Fruit fly (Drosophila melanogaster) whole organism, pupa: ENCODE data around the gene Or67c.

Source experiments
- CG12605 ChIP-seq: fragments of 200-800 bp; sonication (Bioruptor generic); IDR thresholded peaks from 2 replicates; pipeline ENCODE4 v1.3.6; 2022; ENCODE audit warnings: missing biosample characterization, missing genetic modification characterization
- CG13204 ChIP-seq: fragments of 200-800 bp; sonication (Bioruptor generic); optimal IDR thresholded peaks from 2 replicates; lab custom pipeline; 2018; ENCODE audit warnings: missing biosample characterization, mild to moderate bottlenecking, missing genetic modification characterization, moderate library complexity
- CG14655 ChIP-seq: fragments of 200-800 bp; sonication (Bioruptor generic); optimal IDR thresholded peaks from 3 replicates; lab custom pipeline; 2017; ENCODE audit warnings: mild to moderate bottlenecking, missing biosample characterization, missing genetic modification reagents, missing genetic modification characterization
- CG17806 ChIP-seq: fragments of 200-800 bp; sonication (Bioruptor generic); optimal IDR thresholded peaks from 2 replicates; lab custom pipeline; 2018; ENCODE audit warnings: missing biosample characterization, mild to moderate bottlenecking, missing genetic modification characterization, moderate library complexity
- CG4496 ChIP-seq: fragments of 200-800 bp; sonication (Bioruptor generic); IDR thresholded peaks from 3 replicates; pipeline ENCODE4 v1.3.6; 2022; ENCODE audit warnings: missing biosample characterization, missing genetic modification characterization
- CG8301 ChIP-seq: fragments of 200-800 bp; sonication (Bioruptor generic); optimal IDR thresholded peaks from 2 replicates; lab custom pipeline; 2018; ENCODE audit warnings: missing biosample characterization, mild to moderate bottlenecking, missing genetic modification characterization
- CG9948 ChIP-seq: fragments of 200-800 bp; sonication (Bioruptor generic); optimal IDR thresholded peaks from 2 replicates; lab custom pipeline; 2018; ENCODE audit warnings: missing biosample characterization, mild to moderate bottlenecking, missing genetic modification characterization, moderate library complexity
- EcR ChIP-seq: fragments of 200-800 bp; sonication (Bioruptor generic); optimal IDR thresholded peaks from 3 replicates; lab custom pipeline; 2019; ENCODE audit warnings: missing biosample characterization, missing genetic modification characterization, mild to moderate bottlenecking, moderate library complexity, missing genetic modification reagents
- Pif1B ChIP-seq: fragments of 200-800 bp; sonication (Bioruptor generic); optimal IDR thresholded peaks from 3 replicates; lab custom pipeline; 2016; ENCODE audit warnings: missing biosample characterization, missing genetic modification characterization
- fd96Ca ChIP-seq: fragments of 200-800 bp; sonication (Bioruptor generic); IDR thresholded peaks from 3 replicates; pipeline ENCODE4 v1.3.6; 2022; ENCODE audit warnings: missing biosample characterization, missing genetic modification characterization
- rn ChIP-seq: fragments of 200-800 bp; sonication (Bioruptor generic); IDR thresholded peaks from 2 replicates; pipeline ENCODE4 v1.3.6; 2022; ENCODE audit warnings: missing biosample characterization, missing genetic modification characterization

DNA sequence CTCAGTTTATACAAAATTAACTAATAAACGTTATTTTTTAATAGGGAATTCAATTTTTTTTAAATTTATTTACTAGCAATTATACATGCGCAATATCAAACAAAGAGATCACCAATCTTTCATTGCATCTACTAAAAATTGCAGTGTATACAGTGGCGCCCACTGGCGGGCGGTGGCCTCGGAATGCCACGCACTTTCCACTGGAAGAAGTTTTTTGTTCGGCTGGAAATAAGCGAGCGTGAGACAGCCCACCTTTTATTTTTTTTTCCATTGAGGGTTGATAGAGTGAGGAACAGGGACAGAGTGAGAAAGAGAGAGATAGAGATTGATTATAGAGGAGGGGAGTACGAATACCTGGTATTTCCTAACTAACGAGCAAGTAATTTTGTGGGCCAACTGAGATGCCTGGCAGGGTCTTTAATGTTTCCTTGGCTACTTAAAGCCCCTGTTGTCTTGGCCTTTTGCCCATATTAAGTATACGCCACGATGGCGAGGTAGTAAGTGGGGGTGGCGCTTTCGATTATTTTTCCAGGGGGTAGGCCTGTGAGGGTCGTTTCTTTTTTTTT lies 27.2 kb upstream of the Or67c start:
- TF ChIP-seq Pif1B (GFP tag; lab: Kevin White, UChicago) (no peak), EcR (no peak), CG8301 (tag; lab: Kevin White, UChicago) (no peak), fd96Ca (GFP tag; lab: Robert Waterston, UW) (no peak), CG13204 (no peak), CG9948 (tag; lab: Kevin White, UChicago) (no peak), CG12605 (GFP tag; lab: Robert Waterston, UW) (no peak), CG14655 (no peak), CG17806 (tag; lab: Kevin White, UChicago) (no peak), rn (GFP tag; lab: Robert Waterston, UW) (no peak), CG4496 (GFP tag; lab: Robert Waterston, UW) (no peak)
